Fruit fly (Drosophila melanogaster) whole organism, prepupa: ENCODE measurements around the gene RpLP1.

ENCODE experiments used
- Blimp-1 ChIP-seq: fragments of 200-800 bp; sonication (Bioruptor generic); optimal IDR thresholded peaks from 3 replicates; lab custom pipeline; 2017; ENCODE audit warnings: missing biosample characterization, missing genetic modification characterization, mild to moderate bottlenecking, moderate library complexity, missing genetic modification reagents
- CG10669 ChIP-seq: fragments of 200-800 bp; sonication (Bioruptor generic); optimal IDR thresholded peaks from 3 replicates; lab custom pipeline; 2018; ENCODE audit warnings: missing biosample characterization, mild to moderate bottlenecking, missing genetic modification characterization, moderate library complexity
- CG11762 ChIP-seq: fragments of 200-800 bp; sonication (Bioruptor generic); optimal IDR thresholded peaks from 3 replicates; lab custom pipeline; 2016; ENCODE audit warnings: missing biosample characterization, missing genetic modification characterization; ENCODE audit not compliant: insufficient read depth
- CG11902 ChIP-seq: fragments of 200-800 bp; sonication (Bioruptor generic); optimal IDR thresholded peaks from 3 replicates; lab custom pipeline; 2016; ENCODE audit warnings: missing biosample characterization, missing genetic modification characterization
- CG15336 ChIP-seq: fragments of 200-800 bp; sonication (Bioruptor generic); IDR thresholded peaks from 2 replicates; pipeline ENCODE4 v1.3.6; 2022; ENCODE audit warnings: missing biosample characterization, missing genetic modification characterization
- CG16779 ChIP-seq: fragments of 200-800 bp; sonication (Bioruptor generic); optimal IDR thresholded peaks from 3 replicates; lab custom pipeline; 2017; ENCODE audit warnings: missing biosample characterization, mild to moderate bottlenecking, missing genetic modification characterization
- CG3032 ChIP-seq: fragments of 200-800 bp; optimal IDR thresholded peaks from 2 replicates; lab custom pipeline; 2019; ENCODE audit warnings: missing biosample characterization, mild to moderate bottlenecking, missing genetic modification characterization, moderate library complexity
- CG31627 ChIP-seq: fragments of 200-800 bp; sonication (Bioruptor generic); optimal IDR thresholded peaks from 3 replicates; lab custom pipeline; 2016; ENCODE audit warnings: missing biosample characterization, missing genetic modification characterization
- CG34406 ChIP-seq: fragments of 200-800 bp; sonication (Bioruptor generic); optimal IDR thresholded peaks from 3 replicates; lab custom pipeline; 2016; ENCODE audit warnings: missing biosample characterization, missing genetic modification characterization
- CG3919 ChIP-seq: fragments of 200-800 bp; sonication (Bioruptor generic); optimal IDR thresholded peaks from 3 replicates; lab custom pipeline; 2016; ENCODE audit warnings: missing biosample characterization, missing genetic modification characterization
- CG4318 ChIP-seq: fragments of 200-800 bp; sonication (Bioruptor generic); optimal IDR thresholded peaks from 3 replicates; lab custom pipeline; 2017; ENCODE audit warnings: missing biosample characterization, mild to moderate bottlenecking, missing genetic modification characterization
- CG6163 ChIP-seq: fragments of 200-800 bp; sonication (Bioruptor generic); IDR thresholded peaks from 3 replicates; pipeline ENCODE4 v1.3.6; 2022; ENCODE audit warnings: missing biosample characterization, missing genetic modification characterization
- CG6276 ChIP-seq: fragments of 200-800 bp; sonication (Bioruptor generic); optimal IDR thresholded peaks from 2 replicates; lab custom pipeline; 2017; ENCODE audit warnings: missing biosample characterization, mild to moderate bottlenecking, missing genetic modification characterization
- CG6792 ChIP-seq: fragments of 200-800 bp; sonication (Bioruptor generic); optimal IDR thresholded peaks from 3 replicates; lab custom pipeline; 2016; ENCODE audit warnings: missing biosample characterization, missing genetic modification characterization
- CG6854 ChIP-seq: fragments of 200-800 bp; sonication (Bioruptor generic); optimal IDR thresholded peaks from 2 replicates; lab custom pipeline; 2017; ENCODE audit warnings: missing biosample characterization, mild to moderate bottlenecking, missing genetic modification characterization
- CG8119 ChIP-seq: fragments of 200-800 bp; sonication (Bioruptor generic); IDR thresholded peaks from 3 replicates; pipeline ENCODE4 v1.3.6; 2022; ENCODE audit warnings: missing biosample characterization, missing genetic modification characterization
- CG8632 ChIP-seq: fragments of 200-800 bp; sonication (Bioruptor generic); optimal IDR thresholded peaks from 3 replicates; lab custom pipeline; 2016; ENCODE audit warnings: missing biosample characterization, missing genetic modification characterization
- Eip75B ChIP-seq: fragments of 200-800 bp; sonication (Bioruptor generic); optimal IDR thresholded peaks from 3 replicates; lab custom pipeline; 2016; ENCODE audit warnings: missing biosample characterization, missing genetic modification characterization
- Eip78C ChIP-seq: fragments of 200-800 bp; sonication (Bioruptor generic); peaks from one replicate; lab custom pipeline; 2016; ENCODE audit warnings: missing biosample characterization, missing genetic modification characterization
- Eip93F ChIP-seq: fragments of 200-800 bp; sonication (Bioruptor generic); optimal IDR thresholded peaks from 2 replicates; lab custom pipeline; 2016; ENCODE audit warnings: missing biosample characterization, mild to moderate bottlenecking, missing genetic modification characterization
- Gug ChIP-seq: fragments of 200-800 bp; sonication (Bioruptor generic); IDR thresholded peaks from 2 replicates; pipeline ENCODE4 v1.3.6; 2022; ENCODE audit warnings: missing biosample characterization, missing genetic modification characterization
- Hr38 ChIP-seq: sonication (Bioruptor generic); optimal IDR thresholded peaks from 2 replicates; lab custom pipeline; 2016; ENCODE audit warnings: missing biosample characterization, missing genetic modification characterization
- Hr4 ChIP-seq: fragments of 200-800 bp; sonication (Bioruptor generic); optimal IDR thresholded peaks from 3 replicates; lab custom pipeline; 2016; ENCODE audit warnings: missing biosample characterization, missing genetic modification characterization
- OdsH ChIP-seq: fragments of 200-800 bp; sonication (Bioruptor generic); optimal IDR thresholded peaks from 3 replicates; lab custom pipeline; 2016; ENCODE audit warnings: missing biosample characterization, missing genetic modification characterization
- Smox ChIP-seq: fragments of 200-800 bp; sonication (Bioruptor generic); optimal IDR thresholded peaks from 3 replicates; lab custom pipeline; 2016; ENCODE audit warnings: missing biosample characterization, missing genetic modification characterization
- Sox14 ChIP-seq: fragments of 200-800 bp; sonication (Bioruptor generic); optimal IDR thresholded peaks from 3 replicates; lab custom pipeline; 2016; ENCODE audit warnings: missing biosample characterization, missing genetic modification characterization
- acj6 ChIP-seq: fragments of 200-800 bp; sonication (Bioruptor generic); optimal IDR thresholded peaks from 3 replicates; lab custom pipeline; 2016; ENCODE audit warnings: missing biosample characterization, missing genetic modification characterization
- cyc ChIP-seq: fragments of 200-800 bp; sonication (Bioruptor generic); optimal IDR thresholded peaks from 3 replicates; lab custom pipeline; 2016; ENCODE audit warnings: missing biosample characterization, missing genetic modification characterization
- dsx ChIP-seq: fragments of 200-800 bp; optimal IDR thresholded peaks from 3 replicates; lab custom pipeline; 2019; ENCODE audit warnings: missing biosample characterization, mild to moderate bottlenecking, missing genetic modification characterization, moderate library complexity; ENCODE audit not compliant: poor library complexity, severe bottlenecking
- esn ChIP-seq: fragments of 200-800 bp; sonication (Bioruptor generic); optimal IDR thresholded peaks from 2 replicates; lab custom pipeline; 2016; ENCODE audit warnings: missing biosample characterization, mild to moderate bottlenecking, missing genetic modification characterization, moderate library complexity
- fkh ChIP-seq: fragments of 200-800 bp; sonication (Bioruptor generic); optimal IDR thresholded peaks from 3 replicates; lab custom pipeline; 2017; ENCODE audit warnings: missing biosample characterization, mild to moderate bottlenecking, missing genetic modification characterization, moderate library complexity
- lz ChIP-seq: fragments of 200-800 bp; sonication (Bioruptor generic); optimal IDR thresholded peaks from 3 replicates; lab custom pipeline; 2016; ENCODE audit warnings: missing biosample characterization, missing genetic modification characterization
- pdm3 ChIP-seq: fragments of 200-800 bp; sonication (Bioruptor generic); optimal IDR thresholded peaks from 3 replicates; lab custom pipeline; 2016; ENCODE audit warnings: missing biosample characterization, missing genetic modification characterization
- ss ChIP-seq, 2 experiments: fragments of 200-800 bp; sonication (Bioruptor generic); optimal IDR thresholded peaks; 2 replicates in 1 of 2; 3 replicates in 1 of 2; lab custom pipeline; 2017 to 2018; ENCODE audit warnings: mild to moderate bottlenecking in 2 of 2, missing biosample characterization in 2 of 2, missing genetic modification characterization in 2 of 2, moderate library complexity in 1 of 2
- topi ChIP-seq: fragments of 200-800 bp; sonication (Bioruptor generic); optimal IDR thresholded peaks from 3 replicates; lab custom pipeline; 2016; ENCODE audit warnings: missing biosample characterization, missing genetic modification characterization
- vri ChIP-seq: fragments of 200-800 bp; sonication (Bioruptor generic); optimal IDR thresholded peaks from 3 replicates; lab custom pipeline; 2016; ENCODE audit warnings: missing biosample characterization, mild to moderate bottlenecking, missing genetic modification characterization

The RpLP1 gene

dm6 chr2L:468745-469358, 49.1 kb downstream of the RpLP1 start (continued):
- TF ChIP-seq CG3919 (GFP tag; lab: Kevin White, UChicago) = peak; percentile 56
- no peak for TF ChIP-seq Blimp-1 (GFP tag; lab: Kevin White, UChicago)
- peak; percentile 76 for TF ChIP-seq CG8119 (GFP tag; lab: Robert Waterston, UW)
- TF ChIP-seq ss (GFP tag; optimal IDR thresholded peaks at IDR 0.05; lab: Kevin White, UChicago) = no peak
- TF ChIP-seq pdm3 (GFP tag; lab: Kevin White, UChicago) = peak; percentile 55
- no peak for TF ChIP-seq Eip93F (GFP tag; lab: Kevin White, UChicago)
- peak; percentile 40 for TF ChIP-seq CG6792 (GFP tag; lab: Kevin White, UChicago)
- TF ChIP-seq CG3032 (tag; lab: Kevin White, UChicago) = peak; percentile 30
- peak; percentile 19 for TF ChIP-seq Smox (GFP tag; lab: Kevin White, UChicago)
- TF ChIP-seq topi (GFP tag; lab: Kevin White, UChicago) = peak; percentile 37
- peak; percentile 40 for TF ChIP-seq acj6 (GFP tag; lab: Kevin White, UChicago)
- TF ChIP-seq Gug (GFP tag; lab: Robert Waterston, UW) = peak; percentile 72
- TF ChIP-seq CG6276 (GFP tag; lab: Kevin White, UChicago) = peak; percentile 88
- peak; percentile 13 for TF ChIP-seq CG10669 (GFP tag; lab: Kevin White, UChicago)
- TF ChIP-seq cyc (GFP tag; lab: Kevin White, UChicago) = peak; percentile 35
- peak; percentile 42 for TF ChIP-seq CG11762 (GFP tag; lab: Kevin White, UChicago)
- TF ChIP-seq Hr38 = no peak
- TF ChIP-seq dsx (GFP tag; lab: Kevin White, UChicago) = peak; percentile 45
- no peak for TF ChIP-seq CG8632 (GFP tag; lab: Kevin White, UChicago)
- TF ChIP-seq CG4318 (GFP tag; lab: Kevin White, UChicago) = peak; percentile 69
- TF ChIP-seq Eip75B = peak; percentile 34
- peak; percentile 49 for TF ChIP-seq lz
- TF ChIP-seq CG16779 (tag; lab: Kevin White, UChicago) = peak; percentile 63

- TF ChIP-seq fkh (GFP tag; lab: Kevin White, UChicago) = no peak
- TF ChIP-seq Sox14 = no peak
- TF ChIP-seq lz = no peak
- no peak for TF ChIP-seq CG3032 (tag; lab: Kevin White, UChicago)
- TF ChIP-seq CG11902 (GFP tag; lab: Kevin White, UChicago) = no peak
- TF ChIP-seq CG6163 = no peak
- no peak for TF ChIP-seq vri (GFP tag; lab: Kevin White, UChicago)
- TF ChIP-seq Gug (GFP tag; lab: Robert Waterston, UW) = no peak
- no peak for TF ChIP-seq CG6854
- TF ChIP-seq Eip78C (GFP tag; lab: Kevin White, UChicago) = no peak
- TF ChIP-seq CG31627 (GFP tag; lab: Kevin White, UChicago) = no peak
- no peak for TF ChIP-seq OdsH (GFP tag; lab: Kevin White, UChicago)
- no peak for TF ChIP-seq CG34406 (GFP tag; lab: Kevin White, UChicago)
- TF ChIP-seq Hr4 (GFP tag; lab: Kevin White, UChicago) = no peak
- no peak for TF ChIP-seq CG15336
- TF ChIP-seq CG10669 (GFP tag; lab: Kevin White, UChicago) = no peak
- TF ChIP-seq esn (GFP tag; lab: Kevin White, UChicago) = no peak
Measured at dm6 chr2L:469912-470311, 50.2 kb downstream of the RpLP1 start.
